Worm (Caenorhabditis elegans) whole organism, early embryonic: ENCODE measurements around the gene srx-73.

Source experiments
- B0310.2 ChIP-seq: sonication (generic microtip); optimal IDR thresholded peaks from 2 replicates; lab custom pipeline; 2016; ENCODE audit warnings: mild to moderate bottlenecking, missing genetic modification characterization, missing compliant biosample characterization
- F13C5.2 ChIP-seq: sonication (generic microtip); optimal IDR thresholded peaks from 2 replicates; lab custom pipeline; 2017; ENCODE audit warnings: mild to moderate bottlenecking, missing genetic modification characterization, inconsistent platforms, missing compliant biosample characterization
- ama-1 ChIP-seq: fragments of 150-350 bp; optimal IDR thresholded peaks from 2 replicates; lab custom pipeline; 2014
- ceh-13 ChIP-seq: fragments of 200-800 bp; sonication (Bioruptor generic); optimal IDR thresholded peaks from 2 replicates; lab custom pipeline; 2018; ENCODE audit warnings: mild to moderate bottlenecking, missing genetic modification characterization, missing compliant biosample characterization
- ceh-36 ChIP-seq: sonication (generic microtip); optimal IDR thresholded peaks from 2 replicates; lab custom pipeline; 2016; ENCODE audit warnings: missing genetic modification characterization, inconsistent platforms, missing compliant biosample characterization
- hmbx-1 ChIP-seq: sonication (generic microtip); optimal IDR thresholded peaks from 2 replicates; lab custom pipeline; 2016; ENCODE audit warnings: mild to moderate bottlenecking, missing genetic modification characterization, missing compliant biosample characterization
- hmg-4 ChIP-seq: fragments of 200-800 bp; sonication (Bioruptor generic); optimal IDR thresholded peaks from 2 replicates; lab custom pipeline; 2018; ENCODE audit warnings: mild to moderate bottlenecking, missing genetic modification characterization, missing compliant biosample characterization
- hnd-1 ChIP-seq: sonication (generic microtip); optimal IDR thresholded peaks from 2 replicates; lab custom pipeline; 2016; ENCODE audit warnings: missing genetic modification characterization, missing compliant biosample characterization
- pes-1 ChIP-seq: fragments of 200-800 bp; sonication (Bioruptor generic); IDR thresholded peaks from 2 replicates; pipeline ENCODE4 v1.3.6; 2022; ENCODE audit warnings: missing genetic modification reagents, missing genetic modification characterization, missing compliant biosample characterization
- scrt-1 ChIP-seq: fragments of 200-800 bp; sonication (Bioruptor generic); IDR thresholded peaks from 2 replicates; pipeline ENCODE4 v1.3.6; 2022; ENCODE audit warnings: missing genetic modification characterization, missing compliant biosample characterization
- sea-1 ChIP-seq: fragments of 200-800 bp; sonication (Bioruptor generic); conservative IDR thresholded peaks from 2 replicates; pipeline ENCODE4 v1.3.6; 2022; ENCODE audit warnings: missing genetic modification characterization, missing compliant biosample characterization
- tbx-11 ChIP-seq: fragments of 200-800 bp; sonication (Bioruptor generic); IDR thresholded peaks from 2 replicates; pipeline ENCODE4 v1.3.6; 2022; ENCODE audit warnings: missing genetic modification characterization, missing compliant biosample characterization
- tbx-37 ChIP-seq: fragments of 200-800 bp; sonication (Bioruptor generic); conservative IDR thresholded peaks from 2 replicates; pipeline ENCODE4 v1.3.6; 2022; ENCODE audit warnings: missing genetic modification reagents, missing genetic modification characterization, missing compliant biosample characterization
- tra-4 ChIP-seq: sonication (generic microtip); optimal IDR thresholded peaks from 2 replicates; lab custom pipeline; 2017; ENCODE audit warnings: missing genetic modification characterization, missing compliant biosample characterization

The srx-73 gene

DNA sequence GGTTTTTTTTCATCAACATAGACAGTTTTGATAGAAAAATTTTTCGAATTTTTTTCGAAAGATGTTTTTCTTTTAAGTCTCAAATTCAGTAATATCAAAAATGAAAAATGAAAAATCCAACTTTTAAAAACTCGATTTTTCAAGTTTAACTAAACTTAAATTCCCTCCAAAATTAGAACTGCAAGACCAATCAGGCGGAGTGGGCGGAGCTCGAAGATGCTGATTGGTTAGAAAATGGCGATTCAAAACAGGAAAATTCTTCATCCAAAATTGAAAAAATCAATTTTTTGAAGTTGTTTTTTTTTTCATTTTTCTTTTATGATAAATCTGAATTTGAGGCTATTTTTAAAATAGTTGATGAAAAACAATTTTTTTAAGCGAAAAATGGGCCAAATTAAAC is 40.8 kb downstream of the srx-73 start:
- TF ChIP-seq ceh-13 (GFP tag; lab: Kevin White, UChicago) (no peak), scrt-1 (GFP tag; lab: Robert Waterston, UW) (no peak), pes-1 (no peak), sea-1 (no peak), hmg-4 (GFP tag; lab: Kevin White, UChicago) (no peak), ama-1 (lab: Kevin White, UChicago) (no peak), tra-4 (tag; lab: Kevin White, UChicago) (no peak), F13C5.2 (no peak), hnd-1 (tag; lab: Kevin White, UChicago) (no peak)

DNA sequence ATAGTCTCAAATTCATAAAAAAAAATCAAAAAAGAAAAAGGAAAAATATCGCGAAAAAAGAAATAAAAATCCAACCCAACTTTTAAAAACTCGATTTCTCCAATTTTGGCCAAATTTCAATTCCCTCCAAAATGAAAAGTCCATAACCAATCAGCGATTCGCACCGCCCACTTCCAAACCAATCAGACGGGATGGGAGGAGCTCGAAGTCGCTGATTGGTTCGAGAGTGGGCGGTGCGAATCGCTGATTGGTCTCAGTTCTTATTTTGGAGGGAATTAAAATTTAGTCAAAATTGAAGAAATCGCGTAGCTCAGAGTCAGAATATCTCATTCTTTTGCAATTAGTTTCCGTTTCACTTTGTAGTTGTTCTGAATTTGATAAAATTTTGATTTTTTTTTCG is 42.0 kb downstream of the srx-73 start:
- TF ChIP-seq B0310.2 (tag; lab: Kevin White, UChicago) = no peak
- TF ChIP-seq hmg-4 (GFP tag; lab: Kevin White, UChicago) = no peak
- no peak for TF ChIP-seq tbx-11 (GFP tag; lab: Robert Waterston, UW)
- TF ChIP-seq tbx-37 (GFP tag; lab: Robert Waterston, UW) = no peak

DNA sequence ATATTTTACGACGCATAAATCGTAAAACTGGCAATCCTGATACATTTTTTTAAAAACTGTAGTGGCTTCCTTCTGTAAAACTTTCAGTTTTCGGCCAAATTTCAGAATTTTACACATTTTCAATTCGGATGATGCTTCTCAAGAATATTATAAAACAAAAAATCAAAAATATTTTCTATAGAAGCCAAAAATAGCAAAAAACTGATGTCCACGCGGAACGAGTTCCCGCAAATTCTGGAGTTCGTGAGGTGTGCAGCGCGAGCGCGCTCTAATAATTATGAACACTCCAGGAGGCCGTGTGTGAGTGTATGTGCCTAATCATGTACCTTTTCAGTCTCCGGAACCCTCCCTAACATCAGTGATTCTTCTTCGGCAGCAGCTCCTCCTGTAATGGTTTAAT is 48.3 kb downstream of the srx-73 start, which contains the start of gene sumv-2:
TSS of gene sumv-2 (plus strand) at position 301 of the 400 bp plus-strand sequence.
- TF ChIP-seq pes-1 (no peak), F13C5.2 (no peak), ceh-36 (tag; lab: Kevin White, UChicago) (no peak), tra-4 (tag; lab: Kevin White, UChicago) (no peak), hmbx-1 (tag; lab: Kevin White, UChicago) (no peak), sea-1 (no peak), tbx-11 (GFP tag; lab: Robert Waterston, UW) (no peak), ceh-13 (GFP tag; lab: Kevin White, UChicago) (no peak)

DNA sequence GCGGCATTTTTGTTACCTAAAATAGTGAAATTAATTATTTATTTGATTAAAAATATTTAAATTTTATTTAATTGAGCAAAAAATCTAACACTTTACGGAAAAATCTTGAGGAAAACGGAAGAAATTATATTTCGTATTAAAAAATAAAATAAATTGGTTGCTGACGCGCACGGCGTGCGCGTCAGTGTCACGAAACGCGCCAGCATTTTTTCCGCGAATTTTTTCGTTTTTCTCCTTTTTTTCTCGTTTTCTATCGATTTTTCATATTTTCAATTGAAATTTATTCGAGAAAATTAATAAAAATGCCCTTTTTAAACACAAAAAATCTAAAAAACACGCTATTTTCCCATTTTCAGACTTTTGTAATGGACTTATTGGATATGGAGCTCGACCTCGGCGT is 49.7 kb downstream of the srx-73 start, which contains the start of the genes Y61A9LA.10 and F54D11.4:
TSS of gene Y61A9LA.10 (minus strand) at position 16 of the 400 bp plus-strand sequence.
TSS of gene F54D11.4 (plus strand) at position 350 of the 400 bp plus-strand sequence.
- peak; percentile 11 for TF ChIP-seq F13C5.2
- no peak for TF ChIP-seq ama-1 (lab: Kevin White, UChicago)
